Worm (Caenorhabditis elegans) whole organism, young adult: ENCODE measurements around the gene C18D4.6.

Source experiments
- B0035.1 ChIP-seq: sonication (generic microtip); optimal IDR thresholded peaks from 2 replicates; lab custom pipeline; 2016; ENCODE audit warnings: missing genetic modification characterization, mild to moderate bottlenecking, missing compliant biosample characterization, missing genotype, missing genetic modification reagents
- C17E4.6 ChIP-seq: fragments of 200-800 bp; sonication (Bioruptor generic); IDR thresholded peaks from 2 replicates; pipeline ENCODE4 v1.3.6; 2022; ENCODE audit warnings: missing genetic modification reagents, missing genetic modification characterization, missing compliant biosample characterization
- F23B12.7 ChIP-seq: sonication (generic microtip); optimal IDR thresholded peaks from 2 replicates; lab custom pipeline; 2017; ENCODE audit warnings: missing genetic modification characterization, mild to moderate bottlenecking, missing compliant biosample characterization, antibody characterized with exemption, moderate library complexity; ENCODE audit not compliant: insufficient read depth
- F39B2.1 ChIP-seq: fragments of 200-800 bp; sonication (Bioruptor generic); IDR thresholded peaks from 2 replicates; pipeline ENCODE4 v1.3.6; 2022; ENCODE audit warnings: missing genetic modification reagents, missing genetic modification characterization, missing compliant biosample characterization
- F49E8.2 ChIP-seq: sonication (generic microtip); optimal IDR thresholded peaks from 3 replicates; lab custom pipeline; 2017; ENCODE audit warnings: missing genetic modification characterization, mild to moderate bottlenecking, missing compliant biosample characterization, antibody characterized with exemption, moderate library complexity; ENCODE audit not compliant: insufficient read depth
- K11D2.4 ChIP-seq: fragments of 200-800 bp; sonication (Bioruptor generic); IDR thresholded peaks from 2 replicates; pipeline ENCODE4 v1.3.6; 2022; ENCODE audit warnings: missing genetic modification reagents, missing genetic modification characterization, missing compliant biosample characterization
- Y53F4B.3 ChIP-seq: fragments of 200-800 bp; sonication (Bioruptor generic); IDR thresholded peaks from 2 replicates; pipeline ENCODE4 v1.3.6; 2022; ENCODE audit warnings: missing genetic modification reagents, missing genetic modification characterization, missing compliant biosample characterization
- Y53G8AR.9 ChIP-seq: fragments of 200-800 bp; sonication (Bioruptor generic); conservative IDR thresholded peaks from 2 replicates; pipeline ENCODE4 v1.3.6; 2022; ENCODE audit warnings: missing genetic modification reagents, missing genetic modification characterization, missing compliant biosample characterization
- Y67H2A.10 ChIP-seq: fragments of 200-800 bp; sonication (Bioruptor generic); conservative IDR thresholded peaks from 2 replicates; pipeline ENCODE4 v1.3.6; 2022; ENCODE audit warnings: missing genetic modification reagents, missing genetic modification characterization, missing compliant biosample characterization
- ama-1 ChIP-seq, 3 experiments: fragments of 150-350 bp in 1 of 3; sonication (generic microtip) in 2 of 3; optimal IDR thresholded peaks; 2 replicates each; lab custom pipeline; 2014 to 2018; ENCODE audit warnings: missing biosample characterization in 2 of 3, missing genetic modification characterization in 2 of 3, missing genetic modification reagents in 2 of 3
- athp-1 ChIP-seq: sonication (generic microtip); optimal IDR thresholded peaks from 2 replicates; lab custom pipeline; 2017; ENCODE audit warnings: mild to moderate bottlenecking, missing genetic modification characterization, missing compliant biosample characterization
- attf-5 ChIP-seq: fragments of 200-800 bp; sonication (Bioruptor generic); optimal IDR thresholded peaks from 2 replicates; lab custom pipeline; 2018; ENCODE audit warnings: mild to moderate bottlenecking, missing genetic modification characterization, missing compliant biosample characterization
- ceh-40 ChIP-seq: fragments of 200-800 bp; sonication (Bioruptor generic); IDR thresholded peaks from 2 replicates; pipeline ENCODE4 v1.3.6; 2022; ENCODE audit warnings: missing genetic modification characterization, missing compliant biosample characterization
- ceh-58 ChIP-seq: fragments of 200-800 bp; sonication (Bioruptor generic); IDR thresholded peaks from 2 replicates; pipeline ENCODE4 v1.3.6; 2022; ENCODE audit warnings: missing genetic modification characterization, missing compliant biosample characterization
- chd-7 ChIP-seq: sonication (generic microtip); optimal IDR thresholded peaks from 2 replicates; lab custom pipeline; 2016; ENCODE audit warnings: mild to moderate bottlenecking, missing genetic modification characterization, moderate library complexity, missing compliant biosample characterization
- egl-44 ChIP-seq: fragments of 200-800 bp; sonication (Bioruptor generic); IDR thresholded peaks from 2 replicates; pipeline ENCODE4 v1.3.6; 2022; ENCODE audit warnings: missing genetic modification reagents, missing genetic modification characterization, missing compliant biosample characterization
- gei-17 ChIP-seq: fragments of 200-800 bp; sonication (Bioruptor generic); optimal IDR thresholded peaks from 2 replicates; lab custom pipeline; 2018; ENCODE audit warnings: mild to moderate bottlenecking, missing genetic modification characterization, missing compliant biosample characterization
- him-1 ChIP-seq: sonication (generic microtip); optimal IDR thresholded peaks from 2 replicates; lab custom pipeline; 2016; ENCODE audit warnings: missing genotype, missing genetic modification reagents, missing genetic modification characterization, missing compliant biosample characterization
- hlh-12 ChIP-seq: sonication (generic microtip); optimal IDR thresholded peaks from 2 replicates; lab custom pipeline; 2016; ENCODE audit warnings: missing genetic modification characterization, missing compliant biosample characterization
- hlh-26 ChIP-seq: fragments of 200-800 bp; sonication (Bioruptor generic); conservative IDR thresholded peaks from 2 replicates; pipeline ENCODE4 v1.3.6; 2022; ENCODE audit warnings: missing genetic modification reagents, missing genetic modification characterization, missing compliant biosample characterization
- hmg-1.2 ChIP-seq: fragments of 200-800 bp; sonication (Bioruptor generic); IDR thresholded peaks from 2 replicates; pipeline ENCODE4 v1.3.6; 2022; ENCODE audit warnings: missing genetic modification reagents, missing genetic modification characterization, missing compliant biosample characterization
- hmg-20 ChIP-seq: fragments of 200-800 bp; sonication (Bioruptor generic); IDR thresholded peaks from 2 replicates; pipeline ENCODE4 v1.3.6; 2022; ENCODE audit warnings: missing genetic modification reagents, missing genetic modification characterization, missing compliant biosample characterization
- hrde-1 ChIP-seq: sonication (generic microtip); optimal IDR thresholded peaks from 2 replicates; lab custom pipeline; 2016; ENCODE audit warnings: missing genetic modification characterization, mild to moderate bottlenecking, missing compliant biosample characterization, moderate library complexity, missing genotype, missing genetic modification reagents, borderline replicate concordance
- hsf-1 ChIP-seq: fragments of 200-800 bp; sonication (Bioruptor generic); IDR thresholded peaks from 2 replicates; pipeline ENCODE4 v1.3.6; 2022; ENCODE audit warnings: missing genetic modification reagents, missing genetic modification characterization, missing compliant biosample characterization
- let-607 ChIP-seq, 2 experiments: fragments of 200-800 bp in 1 of 2; sonication (Bioruptor generic) in 1 of 2; sonication (generic microtip) in 1 of 2; optimal IDR thresholded peaks; 2 replicates each; lab custom pipeline; 2016 to 2018; ENCODE audit warnings: mild to moderate bottlenecking in 2 of 2, missing compliant biosample characterization in 2 of 2, missing genetic modification characterization in 2 of 2, moderate library complexity in 2 of 2, missing genotype in 1 of 2
- lin-35 ChIP-seq, 3 experiments: fragments of 150-350 bp in 2 of 3; sonication (generic microtip) in 1 of 3; optimal IDR thresholded peaks; 2 replicates each; lab custom pipeline; 2014 to 2018; ENCODE audit warnings: missing biosample characterization in 3 of 3, missing genetic modification characterization in 3 of 3, missing genetic modification reagents in 3 of 3
- lin-54 ChIP-seq: fragments of 200-800 bp; sonication (Bioruptor generic); optimal IDR thresholded peaks from 2 replicates; lab custom pipeline; 2018; ENCODE audit warnings: mild to moderate bottlenecking, missing genetic modification characterization, missing compliant biosample characterization
- lsl-1 ChIP-seq: fragments of 200-800 bp; sonication (Bioruptor generic); optimal IDR thresholded peaks from 2 replicates; lab custom pipeline; 2018; ENCODE audit warnings: mild to moderate bottlenecking, missing genetic modification characterization, moderate library complexity, missing compliant biosample characterization
- nhr-80 ChIP-seq: sonication (generic microtip); optimal IDR thresholded peaks from 2 replicates; lab custom pipeline; 2016; ENCODE audit warnings: missing genetic modification characterization, missing compliant biosample characterization
- nhr-90 ChIP-seq: sonication (generic microtip); optimal IDR thresholded peaks from 2 replicates; lab custom pipeline; 2016; ENCODE audit warnings: missing genotype, mild to moderate bottlenecking, missing genetic modification characterization, missing compliant biosample characterization
- pbrm-1 ChIP-seq: fragments of 200-800 bp; sonication (Bioruptor generic); IDR thresholded peaks from 2 replicates; pipeline ENCODE4 v1.3.6; 2022; ENCODE audit warnings: missing genetic modification reagents, missing genetic modification characterization, missing compliant biosample characterization
- somi-1 ChIP-seq: fragments of 200-800 bp; sonication (Bioruptor generic); optimal IDR thresholded peaks from 2 replicates; lab custom pipeline; 2018; ENCODE audit warnings: mild to moderate bottlenecking, missing genetic modification characterization, missing compliant biosample characterization
- ztf-25 ChIP-seq: fragments of 200-800 bp; sonication (Bioruptor generic); IDR thresholded peaks from 2 replicates; pipeline ENCODE4 v1.3.6; 2022; ENCODE audit warnings: missing genetic modification reagents, missing genetic modification characterization, missing compliant biosample characterization
- ztf-28 ChIP-seq: fragments of 200-800 bp; sonication (Bioruptor generic); IDR thresholded peaks from 2 replicates; pipeline ENCODE4 v1.3.6; 2022; ENCODE audit warnings: missing genetic modification reagents, missing genetic modification characterization, missing compliant biosample characterization
- ztf-3 ChIP-seq: fragments of 200-800 bp; sonication (Bioruptor generic); optimal IDR thresholded peaks from 2 replicates; lab custom pipeline; 2018; ENCODE audit warnings: mild to moderate bottlenecking, missing genetic modification characterization, missing compliant biosample characterization

The C18D4.6 gene

DNA sequence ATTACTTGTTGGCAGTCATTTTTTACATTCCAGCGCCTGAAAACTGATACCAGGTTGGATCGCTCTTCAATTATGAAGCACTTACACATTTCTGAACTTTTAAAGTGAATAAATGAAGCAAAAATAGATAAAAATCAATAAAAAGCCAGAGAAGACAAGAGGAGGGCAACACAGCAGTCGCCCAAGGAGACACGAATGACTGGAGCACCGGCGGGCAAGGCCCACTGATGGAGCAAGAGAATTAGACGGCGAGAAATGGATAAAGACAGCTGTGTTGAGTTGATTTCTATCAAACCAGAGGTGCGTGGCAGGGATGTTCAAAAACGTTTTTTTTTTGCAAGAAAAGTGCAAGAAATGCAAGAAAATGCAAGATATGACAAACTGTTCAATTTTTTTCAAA lies 1.1 kb upstream of the C18D4.6 start (continued):
- no peak for TF ChIP-seq gei-17 (GFP tag; lab: Kevin White, UChicago)

DNA sequence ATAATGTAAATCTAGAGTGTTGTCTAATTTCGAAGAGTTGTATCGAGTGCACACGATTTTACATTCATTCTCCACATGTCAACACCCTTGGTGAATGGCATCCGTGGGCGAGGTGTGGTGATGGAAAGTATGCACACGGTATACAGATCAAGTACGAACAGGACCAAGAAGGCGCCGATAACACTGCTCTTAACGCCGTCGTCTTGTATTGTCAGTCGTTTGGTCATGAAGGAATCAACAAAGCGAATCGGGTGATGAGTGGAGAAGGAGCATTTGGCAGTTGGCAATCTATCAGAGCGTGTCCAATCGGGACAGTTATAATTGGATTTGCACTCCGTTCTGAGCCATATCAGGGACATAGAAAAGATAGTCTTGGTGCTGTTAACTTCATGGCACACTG lies 5.0 kb downstream of the C18D4.6 start:
- TF ChIP-seq him-1 (tag; lab: Kevin White, UChicago) (no peak), ceh-40 (GFP tag; lab: Robert Waterston, UW) (no peak), ama-1 (optimal IDR thresholded peaks at IDR 0.05; lab: Kevin White, UChicago) (no peak), ama-1 (GFP tag; optimal IDR thresholded peaks at IDR 0.05; lab: Kevin White, UChicago) (no peak), chd-7 (no peak), Y53G8AR.9 (GFP tag; lab: Robert Waterston, UW) (no peak), nhr-80 (tag; lab: Kevin White, UChicago) (no peak), Y53F4B.3 (no peak), hsf-1 (GFP tag; lab: Robert Waterston, UW) (no peak), hlh-26 (GFP tag; lab: Robert Waterston, UW) (no peak), somi-1 (GFP tag; lab: Kevin White, UChicago) (no peak), pbrm-1 (GFP tag; lab: Robert Waterston, UW) (no peak)

DNA sequence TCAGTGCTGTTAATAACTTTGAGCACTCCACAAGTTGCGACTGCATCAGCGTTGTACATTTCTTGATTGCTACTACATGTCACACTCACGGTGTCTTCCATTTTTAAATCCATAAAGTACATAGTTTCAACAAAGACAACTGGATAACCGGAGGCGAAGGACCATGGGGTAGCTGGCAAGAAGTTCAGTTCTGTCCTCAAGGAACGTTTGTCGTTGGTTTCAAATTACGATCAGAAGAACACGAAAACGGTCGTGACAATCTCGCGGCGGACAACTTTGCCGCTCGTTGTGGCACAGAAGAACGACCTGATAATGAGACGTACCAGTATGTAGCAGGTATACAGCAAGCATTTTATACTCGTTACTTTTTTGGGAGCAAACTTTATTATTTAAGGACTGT lies 5.5 kb downstream of the C18D4.6 start, which contains the start of gene C18D4.3:
TSS of gene C18D4.3 (minus strand) at position 101 of the 400 bp plus-strand sequence.
- no peak for TF ChIP-seq lin-54 (GFP tag; lab: Kevin White, UChicago)
- TF ChIP-seq hmg-1.2 (GFP tag; lab: Robert Waterston, UW), result no peak
- TF ChIP-seq lin-35 (GFP tag; optimal IDR thresholded peaks at IDR 0.05; lab: Kevin White, UChicago), result no peak
- no peak for TF ChIP-seq Y67H2A.10 (GFP tag; lab: Robert Waterston, UW)
- TF ChIP-seq hmg-20 (GFP tag; lab: Robert Waterston, UW), result no peak
- no peak for TF ChIP-seq gei-17 (GFP tag; lab: Kevin White, UChicago)
- TF ChIP-seq egl-44 (GFP tag; lab: Robert Waterston, UW), result no peak

DNA sequence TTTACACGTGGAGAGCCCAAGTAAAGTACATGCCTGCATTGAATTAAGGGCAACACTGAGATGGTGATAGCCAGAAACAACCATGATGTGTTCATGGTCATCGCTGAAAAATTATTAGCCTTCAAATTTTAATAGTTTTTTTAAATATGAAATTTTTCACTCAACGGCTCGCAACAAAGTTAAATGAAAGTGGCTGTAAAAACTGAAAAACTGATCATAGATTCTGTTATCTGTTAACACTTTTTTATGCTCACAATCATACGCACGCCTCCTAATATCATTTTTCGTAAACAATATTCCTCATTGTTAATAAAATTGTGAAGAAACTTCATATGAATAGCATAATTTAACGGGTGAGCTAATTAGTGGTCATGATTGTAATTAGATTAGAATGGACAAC lies 6.8 kb downstream of the C18D4.6 start, which contains the start of gene C18D4.4:
TSS of gene C18D4.4 (minus strand) at position 101 of the 400 bp plus-strand sequence.
- no peak for TF ChIP-seq ztf-3 (GFP tag; lab: Kevin White, UChicago)
- TF ChIP-seq nhr-90, result no peak
- no peak for TF ChIP-seq F39B2.1
- no peak for TF ChIP-seq hrde-1 (tag; lab: Kevin White, UChicago)

DNA sequence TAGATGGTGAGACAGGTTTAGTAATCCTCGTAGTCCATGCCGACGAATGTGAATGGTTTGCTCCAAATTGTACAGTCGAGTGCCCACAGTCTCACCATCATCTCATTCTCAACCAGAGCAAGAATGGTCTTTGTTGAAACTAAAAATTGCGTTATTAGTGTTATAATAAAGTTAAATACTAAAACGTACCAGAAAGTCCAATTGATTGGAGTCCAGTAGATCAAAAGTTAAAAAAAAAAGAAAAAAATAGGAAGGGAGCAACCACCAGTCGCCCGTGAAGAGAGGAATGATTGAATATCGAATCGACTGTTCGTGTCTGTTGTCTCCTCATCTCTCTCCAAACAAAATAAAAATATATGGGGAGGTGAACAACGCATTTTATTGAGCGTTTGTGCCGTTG lies 7.7 kb downstream of the C18D4.6 start, which contains the start of gene C18D4.12:
TSS of gene C18D4.12 (minus strand) at position 101 of the 400 bp plus-strand sequence.
- no peak for TF ChIP-seq ceh-58 (GFP tag; lab: Robert Waterston, UW)
- TF ChIP-seq ztf-28, result no peak
- TF ChIP-seq attf-5 (GFP tag; lab: Kevin White, UChicago), result no peak
- no peak for TF ChIP-seq hrde-1 (tag; lab: Kevin White, UChicago)
- TF ChIP-seq C17E4.6, result no peak
- TF ChIP-seq let-607 (tag; optimal IDR thresholded peaks at IDR 0.05; lab: Kevin White, UChicago), result no peak
- TF ChIP-seq hlh-12 (tag; lab: Kevin White, UChicago), result no peak
- TF ChIP-seq ztf-25 (GFP tag; lab: Robert Waterston, UW), result no peak
- no peak for TF ChIP-seq B0035.1 (tag; lab: Kevin White, UChicago)
- no peak for TF ChIP-seq athp-1 (tag; lab: Kevin White, UChicago)
- no peak for TF ChIP-seq F49E8.2 (tag; lab: Kevin White, UChicago)
- TF ChIP-seq lsl-1 (GFP tag; lab: Kevin White, UChicago), result no peak
- no peak for TF ChIP-seq K11D2.4 (GFP tag; lab: Robert Waterston, UW)
- no peak for TF ChIP-seq F23B12.7
